Fruit fly (Drosophila melanogaster): ENCODE measurements around the gene Arp3.

- TF ChIP-seq insv (optimal IDR thresholded peaks at IDR 0.05): no peak
- TF ChIP-seq ttk (optimal IDR thresholded peaks at IDR 0.05): no peak
Observed at dm6 chr3L:8071192-8071591, 44.5 kb downstream of the Arp3 start.
